Fruit fly (Drosophila melanogaster) S2 (cell line): ENCODE measurements around the gene CG31808.

ENCODE experiments used
- CG8478 ChIP-seq: fragments of >200 bp; optimal IDR thresholded peaks from 2 replicates; lab custom pipeline; 2018
- CTCF ChIP-seq, 2 experiments: fragments of >200 bp; optimal IDR thresholded peaks; 2 replicates each; lab custom pipeline; 2018

CG31808 gene

dm6 chr2L:16676651-16677359 lies 39.2 kb downstream of the CG31808 start, which contains the start of the genes Trpgamma and her:
Gene Trpgamma, minus strand, starts transcription at chr2L:16676701.
Gene her, plus strand, starts transcription at chr2L:16677185.
- TF ChIP-seq CTCF (optimal IDR thresholded peaks at IDR 0.05; lab: Kevin White, UChicago): peak in 1 of 2 experiments; percentile 10
- TF ChIP-seq CG8478 (lab: Kevin White, UChicago): no peak

DNA sequence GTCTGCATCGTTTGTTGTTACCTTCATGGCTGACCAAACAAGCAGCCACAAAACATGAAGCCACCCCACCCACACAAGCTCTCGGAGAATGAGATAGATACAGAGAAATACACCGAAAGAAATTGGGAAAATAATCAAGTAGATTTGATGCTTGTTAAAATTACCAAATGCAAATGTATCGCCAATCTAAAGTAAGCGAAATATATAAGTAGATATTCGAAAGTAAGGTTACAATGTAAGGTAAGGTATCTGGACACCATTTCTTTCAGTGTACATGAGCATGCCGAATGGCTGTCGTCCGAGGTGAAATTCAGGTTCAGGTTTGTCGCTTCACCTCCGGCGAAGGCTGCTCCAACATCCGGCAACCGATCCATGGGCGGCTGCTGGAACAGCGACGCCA lies 43.7 kb downstream of the CG31808 start:
- TF ChIP-seq CG8478 (lab: Kevin White, UChicago): no peak
- TF ChIP-seq CTCF (optimal IDR thresholded peaks at IDR 0.05; lab: Kevin White, UChicago): no peak

DNA sequence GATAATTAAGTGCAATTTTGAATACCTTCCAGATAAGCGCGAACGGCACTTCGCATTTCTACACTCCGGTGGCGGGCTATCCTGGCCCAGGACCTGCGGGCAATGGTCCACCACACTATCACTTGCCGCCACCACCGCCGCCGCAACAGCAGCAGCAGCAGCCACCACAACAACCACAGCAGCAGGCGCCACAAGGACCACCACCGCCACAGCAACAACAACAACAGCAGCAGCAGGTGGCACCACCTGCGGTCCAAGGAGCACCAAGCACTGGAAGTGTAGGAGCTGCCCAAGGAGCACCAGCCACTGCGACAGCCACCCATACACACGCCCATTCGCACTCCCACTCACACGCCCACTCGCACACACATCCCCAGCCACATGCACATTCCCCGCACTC lies 58.5 kb downstream of the CG31808 start:
- TF ChIP-seq CTCF (optimal IDR thresholded peaks at IDR 0.05; lab: Kevin White, UChicago): no peak
- no peak for TF ChIP-seq CG8478 (lab: Kevin White, UChicago)

dm6 chr2L:16656692-16657109 lies 59.3 kb downstream of the CG31808 start:
- TF ChIP-seq CTCF (optimal IDR thresholded peaks at IDR 0.05; lab: Kevin White, UChicago) (no peak), CG8478 (lab: Kevin White, UChicago) (no peak)
